Worm (Caenorhabditis elegans): ENCODE measurements around the gene F59B2.12.

ce11 chrIII:9045838-9046237 lies 28.4 kb downstream of the F59B2.12 start, which contains the start of gene R107.2:
- TF ChIP-seq W03F9.2 (tag; optimal IDR thresholded peaks at IDR 0.05), result no peak
- TF ChIP-seq him-1 (tag; optimal IDR thresholded peaks at IDR 0.05), result no peak

Data from whole organism, L4/young adult.